Fruit fly (Drosophila melanogaster) whole organism, embryonic: ENCODE results near the gene betaGlu.
A peak's percentile ranks its signal among the peaks of the same experiment; 100 is the strongest.

Experiments
- Ada2b ChIP-seq: fragments of 200-800 bp; sonication (Bioruptor generic); IDR thresholded peaks from 2 replicates; pipeline ENCODE4 v1.3.6; 2022; ENCODE audit warnings: missing biosample characterization, missing genetic modification characterization
- CG11456 ChIP-seq: fragments of 200-800 bp; sonication (Bioruptor generic); IDR thresholded peaks from 3 replicates; pipeline ENCODE4 v1.3.6; 2022; ENCODE audit warnings: missing biosample characterization, missing genetic modification characterization
- CG11695 ChIP-seq: fragments of 200-800 bp; sonication (Bioruptor generic); IDR thresholded peaks from 3 replicates; pipeline ENCODE4 v1.3.6; 2022; ENCODE audit warnings: missing biosample characterization, missing genetic modification characterization
- CG11723 ChIP-seq: fragments of 200-800 bp; sonication (Bioruptor generic); optimal IDR thresholded peaks from 2 replicates; lab custom pipeline; 2017; ENCODE audit warnings: missing biosample characterization, mild to moderate bottlenecking, missing genetic modification characterization
- CG15073 ChIP-seq: fragments of 200-800 bp; sonication (Bioruptor generic); optimal IDR thresholded peaks from 2 replicates; lab custom pipeline; 2016; ENCODE audit warnings: missing biosample characterization, missing genetic modification characterization
- CG15269 ChIP-seq: fragments of 200-800 bp; sonication (Bioruptor generic); optimal IDR thresholded peaks from 2 replicates; lab custom pipeline; 2018; ENCODE audit warnings: missing biosample characterization, mild to moderate bottlenecking, missing genetic modification characterization, moderate library complexity
- CG16863 ChIP-seq: fragments of 200-800 bp; sonication (Bioruptor generic); optimal IDR thresholded peaks from 3 replicates; lab custom pipeline; 2016; ENCODE audit warnings: missing biosample characterization, missing genetic modification characterization
- CG18262 ChIP-seq: fragments of 200-800 bp; optimal IDR thresholded peaks from 3 replicates; lab custom pipeline; 2019; ENCODE audit warnings: missing biosample characterization, mild to moderate bottlenecking, missing genetic modification characterization, moderate library complexity
- CG1832 ChIP-seq: fragments of 200-800 bp; sonication (Bioruptor generic); optimal IDR thresholded peaks from 2 replicates; lab custom pipeline; 2017; ENCODE audit warnings: missing biosample characterization, mild to moderate bottlenecking, missing genetic modification characterization, inconsistent platforms
- CG18619 ChIP-seq: fragments of 200-800 bp; sonication (Bioruptor generic); optimal IDR thresholded peaks from 3 replicates; lab custom pipeline; 2017; ENCODE audit warnings: missing biosample characterization, mild to moderate bottlenecking, missing genetic modification characterization
- CG2129 ChIP-seq: fragments of 200-800 bp; sonication (Bioruptor generic); IDR thresholded peaks from 2 replicates; pipeline ENCODE4 v1.3.6; 2022; ENCODE audit warnings: missing biosample characterization, missing genetic modification characterization; ENCODE audit not compliant: partially characterized antibody
- CG34376 ChIP-seq: fragments of 200-800 bp; sonication (Bioruptor generic); optimal IDR thresholded peaks from 2 replicates; lab custom pipeline; 2018; ENCODE audit warnings: missing biosample characterization, mild to moderate bottlenecking, missing genetic modification characterization
- CG4282 ChIP-seq: fragments of 200-800 bp; sonication (Bioruptor generic); optimal IDR thresholded peaks from 2 replicates; lab custom pipeline; 2016; ENCODE audit warnings: missing biosample characterization, missing genetic modification characterization
- CG4730 ChIP-seq: fragments of 200-800 bp; sonication (Bioruptor generic); IDR thresholded peaks from 2 replicates; pipeline ENCODE4 v1.3.6; 2022; ENCODE audit warnings: missing biosample characterization, missing genetic modification characterization
- CG4854 ChIP-seq: fragments of 200-800 bp; sonication (Bioruptor generic); optimal IDR thresholded peaks from 2 replicates; lab custom pipeline; 2016; ENCODE audit warnings: missing biosample characterization, missing genetic modification characterization, inconsistent platforms
- CG6175 ChIP-seq: fragments of 200-800 bp; sonication (Bioruptor generic); IDR thresholded peaks from 3 replicates; pipeline ENCODE4 v1.3.6; 2022; ENCODE audit warnings: missing biosample characterization, missing genetic modification characterization
- CG6654 ChIP-seq: fragments of 200-800 bp; sonication (Bioruptor generic); optimal IDR thresholded peaks from 2 replicates; lab custom pipeline; 2017; ENCODE audit warnings: missing biosample characterization, mild to moderate bottlenecking, missing genetic modification characterization
- CG6791 ChIP-seq: fragments of 200-800 bp; sonication (Bioruptor generic); IDR thresholded peaks from 3 replicates; pipeline ENCODE4 v1.3.6; 2022; ENCODE audit warnings: missing biosample characterization, missing genetic modification characterization; ENCODE audit not compliant: partially characterized antibody
- CG7556 ChIP-seq: fragments of 200-800 bp; sonication (Bioruptor generic); optimal IDR thresholded peaks from 2 replicates; lab custom pipeline; 2017; ENCODE audit warnings: missing biosample characterization, mild to moderate bottlenecking, missing genetic modification characterization
- CG8388 ChIP-seq: fragments of 200-800 bp; sonication (Bioruptor generic); optimal IDR thresholded peaks from 2 replicates; lab custom pipeline; 2019; ENCODE audit warnings: missing biosample characterization, mild to moderate bottlenecking, missing genetic modification characterization, moderate library complexity
- Dp ChIP-seq: fragments of 200-800 bp; sonication (Bioruptor generic); optimal IDR thresholded peaks from 2 replicates; lab custom pipeline; 2018; ENCODE audit warnings: missing biosample characterization, mild to moderate bottlenecking, missing genetic modification characterization, moderate library complexity
- Hr3 ChIP-seq: fragments of 200-800 bp; sonication (Bioruptor generic); optimal IDR thresholded peaks from 3 replicates; lab custom pipeline; 2016; ENCODE audit warnings: missing biosample characterization, missing genetic modification characterization
- Hsf ChIP-seq: fragments of 200-800 bp; sonication (Bioruptor generic); optimal IDR thresholded peaks from 3 replicates; lab custom pipeline; 2016; ENCODE audit warnings: missing biosample characterization, missing genetic modification characterization
- Lim3 ChIP-seq: fragments of 200-800 bp; sonication (Bioruptor generic); IDR thresholded peaks from 2 replicates; pipeline ENCODE4 v1.3.6; 2022; ENCODE audit warnings: missing biosample characterization, missing genetic modification characterization
- MESR4 ChIP-seq: fragments of 200-800 bp; sonication (Bioruptor generic); optimal IDR thresholded peaks from 2 replicates; lab custom pipeline; 2018; ENCODE audit warnings: missing biosample characterization, mild to moderate bottlenecking, missing genetic modification characterization, moderate library complexity
- Mrtf ChIP-seq: fragments of 200-800 bp; sonication (Bioruptor generic); IDR thresholded peaks from 3 replicates; pipeline ENCODE4 v1.3.6; 2022; ENCODE audit warnings: missing biosample characterization, missing genetic modification characterization
- NFAT ChIP-seq: fragments of 200-800 bp; sonication (Bioruptor generic); IDR thresholded peaks from 2 replicates; pipeline ENCODE4 v1.3.6; 2022; ENCODE audit warnings: missing biosample characterization, missing genetic modification characterization
- Oaz ChIP-seq: fragments of 200-800 bp; sonication (Bioruptor generic); IDR thresholded peaks from 2 replicates; pipeline ENCODE4 v1.3.6; 2022; ENCODE audit warnings: missing biosample characterization, missing genetic modification characterization
- Opbp ChIP-seq: fragments of 200-800 bp; sonication (Bioruptor generic); IDR thresholded peaks from 3 replicates; pipeline ENCODE4 v1.3.6; 2022; ENCODE audit warnings: missing biosample characterization, missing genetic modification characterization; ENCODE audit not compliant: partially characterized antibody
- Ravus ChIP-seq: fragments of 200-800 bp; sonication (Bioruptor generic); IDR thresholded peaks from 2 replicates; pipeline ENCODE4 v1.3.6; 2022; ENCODE audit warnings: missing biosample characterization, missing genetic modification characterization
- TFAM ChIP-seq: fragments of 200-800 bp; sonication (Bioruptor generic); optimal IDR thresholded peaks from 2 replicates; lab custom pipeline; 2017; ENCODE audit warnings: missing biosample characterization, missing genetic modification characterization, inconsistent platforms
- ash1 ChIP-seq: fragments of 200-800 bp; sonication (Bioruptor generic); optimal IDR thresholded peaks from 2 replicates; lab custom pipeline; 2018; ENCODE audit warnings: missing biosample characterization, mild to moderate bottlenecking, missing genetic modification characterization
- cas ChIP-seq: fragments of 200-800 bp; sonication (Bioruptor generic); IDR thresholded peaks from 2 replicates; pipeline ENCODE4 v1.3.6; 2022; ENCODE audit warnings: missing biosample characterization, missing genetic modification characterization
- cato ChIP-seq: fragments of 200-800 bp; sonication (Bioruptor generic); optimal IDR thresholded peaks from 2 replicates; lab custom pipeline; 2016; ENCODE audit warnings: missing biosample characterization, missing genetic modification characterization, borderline replicate concordance
- chinmo ChIP-seq: fragments of 200-800 bp; sonication (Bioruptor generic); IDR thresholded peaks from 4 replicates; pipeline ENCODE4 v1.3.6; 2022; ENCODE audit warnings: missing biosample characterization, missing genetic modification characterization; ENCODE audit not compliant: partially characterized antibody
- crp ChIP-seq, 2 experiments: fragments of 200-800 bp; sonication (Bioruptor generic); optimal IDR thresholded peaks; 2 replicates in 1 of 2; 3 replicates in 1 of 2; lab custom pipeline; 2017; ENCODE audit warnings: missing biosample characterization in 2 of 2, missing genetic modification characterization in 2 of 2, mild to moderate bottlenecking in 1 of 2, moderate library complexity in 1 of 2
- cwo ChIP-seq: fragments of 200-800 bp; sonication (Bioruptor generic); optimal IDR thresholded peaks from 3 replicates; lab custom pipeline; 2017; ENCODE audit warnings: missing biosample characterization, missing genetic modification characterization, mild to moderate bottlenecking, moderate library complexity, missing genetic modification reagents
- dan ChIP-seq: fragments of 200-800 bp; sonication (Bioruptor generic); IDR thresholded peaks from 2 replicates; pipeline ENCODE4 v1.3.6; 2022; ENCODE audit warnings: missing biosample characterization, missing genetic modification characterization
- gem ChIP-seq: fragments of 200-800 bp; sonication (Bioruptor generic); optimal IDR thresholded peaks from 2 replicates; lab custom pipeline; 2019; ENCODE audit warnings: missing biosample characterization, mild to moderate bottlenecking, missing genetic modification characterization, moderate library complexity
- gfzf ChIP-seq: fragments of 200-800 bp; sonication (Bioruptor generic); optimal IDR thresholded peaks from 2 replicates; lab custom pipeline; 2016; ENCODE audit warnings: missing biosample characterization, mild to moderate bottlenecking, missing genetic modification characterization, moderate library complexity
- lola ChIP-seq, 3 experiments: fragments of >200 bp in 2 of 3; fragments of 200-800 bp in 1 of 3; sonication (Bioruptor generic) in 1 of 3; optimal IDR thresholded peaks; 2 replicates each; lab custom pipeline; 2017 to 2019; ENCODE audit warnings: missing biosample characterization in 3 of 3, missing genetic modification characterization in 3 of 3, mild to moderate bottlenecking in 1 of 3, moderate library complexity in 1 of 3
- org-1 ChIP-seq: fragments of 200-800 bp; sonication (Bioruptor generic); optimal IDR thresholded peaks from 2 replicates; lab custom pipeline; 2017; ENCODE audit warnings: missing biosample characterization, missing genetic modification characterization
- phol ChIP-seq: fragments of 200-800 bp; sonication (Bioruptor generic); optimal IDR thresholded peaks from 3 replicates; lab custom pipeline; 2018; ENCODE audit warnings: missing biosample characterization, mild to moderate bottlenecking, missing genetic modification characterization, moderate library complexity
- shn ChIP-seq: fragments of 200-800 bp; sonication (Bioruptor generic); optimal IDR thresholded peaks from 3 replicates; lab custom pipeline; 2016; ENCODE audit warnings: missing biosample characterization, missing genetic modification characterization
- sima ChIP-seq: fragments of 200-800 bp; sonication (Bioruptor generic); optimal IDR thresholded peaks from 2 replicates; lab custom pipeline; 2016; ENCODE audit warnings: missing biosample characterization, missing genetic modification characterization
- tin ChIP-seq: fragments of 200-800 bp; sonication (Bioruptor generic); optimal IDR thresholded peaks from 3 replicates; lab custom pipeline; 2016; ENCODE audit warnings: missing biosample characterization, missing genetic modification characterization
- tna ChIP-seq: fragments of 200-800 bp; sonication (Bioruptor generic); IDR thresholded peaks from 2 replicates; pipeline ENCODE4 v1.3.6; 2022; ENCODE audit warnings: missing biosample characterization, missing genetic modification characterization; ENCODE audit not compliant: partially characterized antibody
- wdn ChIP-seq: fragments of 200-800 bp; sonication (Bioruptor generic); IDR thresholded peaks from 2 replicates; pipeline ENCODE4 v1.3.6; 2022; ENCODE audit warnings: missing biosample characterization, missing genetic modification characterization
- zf30C ChIP-seq: fragments of 200-800 bp; sonication (Bioruptor generic); optimal IDR thresholded peaks from 3 replicates; lab custom pipeline; 2018; ENCODE audit warnings: missing biosample characterization, mild to moderate bottlenecking, missing genetic modification characterization

Gene betaGlu

DNA sequence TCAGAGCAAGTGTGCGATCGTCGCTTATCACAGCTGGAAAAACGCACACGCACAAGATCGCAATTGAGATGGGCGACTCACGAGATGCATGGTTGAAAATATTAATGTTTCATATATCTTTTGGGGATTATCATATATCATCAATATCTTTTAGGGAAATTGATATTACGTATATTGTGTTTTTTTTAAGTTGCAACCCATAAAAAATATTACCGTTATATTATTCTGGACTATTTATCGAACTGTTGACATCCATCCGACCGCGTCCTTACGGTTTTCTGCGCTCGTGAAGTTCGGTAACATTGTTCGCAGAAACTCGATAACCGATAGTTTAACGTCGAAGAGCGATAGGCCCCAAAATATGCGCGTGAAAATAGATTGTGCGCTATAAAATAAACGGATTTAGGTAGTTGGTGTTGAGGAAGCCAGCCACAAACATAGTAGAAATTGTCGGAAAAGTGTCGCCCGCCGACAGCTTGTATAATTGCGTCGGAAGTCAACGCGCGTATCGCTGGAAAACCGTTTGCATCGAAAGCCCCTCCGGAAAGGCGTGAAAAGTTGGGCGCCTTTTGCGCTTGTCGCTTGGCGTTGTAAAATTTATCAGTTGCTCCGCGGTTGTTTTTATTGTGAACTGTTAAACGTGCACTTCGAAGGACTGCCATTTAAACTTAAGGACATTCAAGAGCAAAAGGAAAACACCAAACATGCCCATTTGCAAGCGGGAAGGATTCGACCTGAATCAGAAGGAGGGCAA is 22.2 kb upstream of the betaGlu start, which contains the start of the genes Mccc1 and Acf (continued):
- TF ChIP-seq CG6654 (GFP tag; lab: Kevin White, UChicago) (no peak), CG7556 (GFP tag; lab: Kevin White, UChicago) (no peak), crp (GFP tag; optimal IDR thresholded peaks at IDR 0.05; lab: Kevin White, UChicago) (peak in 1 of 2 experiments; percentile 56), Ravus (GFP tag; lab: Robert Waterston, UW) (no peak), Lim3 (GFP tag; lab: Robert Waterston, UW) (no peak), CG8388 (GFP tag; lab: Kevin White, UChicago) (no peak), Opbp (GFP tag; lab: Robert Waterston, UW) (peak; percentile 62; the same call in 2 of the 3 replicates), Hr3 (GFP tag; lab: Kevin White, UChicago) (peak; percentile 21), CG15269 (tag; lab: Kevin White, UChicago) (no peak), org-1 (GFP tag; lab: Kevin White, UChicago) (no peak), CG11723 (GFP tag; lab: Kevin White, UChicago) (no peak), sima (GFP tag; lab: Kevin White, UChicago) (no peak), TFAM (GFP tag; lab: Kevin White, UChicago) (no peak), phol (tag; lab: Kevin White, UChicago) (peak; percentile 50), Mrtf (GFP tag; lab: Robert Waterston, UW) (no peak), cato (no peak), wdn (GFP tag; lab: Robert Waterston, UW) (peak; percentile 45; the same call in 1 of the 2 replicates), cas (GFP tag; lab: Robert Waterston, UW) (no peak), CG18619 (GFP tag; lab: Kevin White, UChicago) (no peak), Dp (GFP tag; lab: Kevin White, UChicago) (peak; percentile 33), ash1 (GFP tag; lab: Kevin White, UChicago) (no peak), CG4730 (GFP tag; lab: Robert Waterston, UW) (no peak), CG6175 (no peak), CG11695 (GFP tag; lab: Robert Waterston, UW) (no peak), cwo (GFP tag; lab: Kevin White, UChicago) (no peak), chinmo (GFP tag; lab: Robert Waterston, UW) (no peak), CG1832 (GFP tag; lab: Kevin White, UChicago) (no peak), gfzf (GFP tag; lab: Kevin White, UChicago) (peak; percentile 84), CG2129 (GFP tag; lab: Robert Waterston, UW) (no peak; the same call in 1 of the 2 replicates), NFAT (no peak), CG18262 (no peak), dan (GFP tag; lab: Robert Waterston, UW) (no peak), CG34376 (no peak), CG11456 (GFP tag; lab: Robert Waterston, UW) (no peak), zf30C (no peak), lola (GFP tag; optimal IDR thresholded peaks at IDR 0.05; lab: Kevin White, UChicago) (peak in 1 of 3 experiments; percentile 3), CG16863 (peak; percentile 29), tna (GFP tag; lab: Robert Waterston, UW) (no peak), Oaz (GFP tag; lab: Robert Waterston, UW) (no peak), CG15073 (GFP tag; lab: Kevin White, UChicago) (no peak), gem (tag; lab: Kevin White, UChicago) (no peak), CG4854 (GFP tag; lab: Kevin White, UChicago) (no peak), MESR4 (GFP tag; lab: Kevin White, UChicago) (peak; percentile 0), CG6791 (GFP tag; lab: Robert Waterston, UW) (peak; percentile 68; the same call in 2 of the 3 replicates), Hsf (peak; percentile 30), tin (GFP tag; lab: Kevin White, UChicago) (peak; percentile 22), Ada2b (peak; percentile 57), CG4282 (GFP tag; lab: Kevin White, UChicago) (no peak), shn (GFP tag; lab: Kevin White, UChicago) (no peak)
